Fruit fly (Drosophila melanogaster) whole organism, embryonic: ENCODE measurements around the gene CG43251.

ENCODE experiments used
- Ada2b ChIP-seq: fragments of 200-800 bp; sonication (Bioruptor generic); IDR thresholded peaks from 2 replicates; pipeline ENCODE4 v1.3.6; 2022; ENCODE audit warnings: missing biosample characterization, missing genetic modification characterization
- Aef1 ChIP-seq: fragments of 200-800 bp; sonication (Bioruptor generic); IDR thresholded peaks from 3 replicates; pipeline ENCODE4 v1.3.6; 2022; ENCODE audit warnings: missing biosample characterization, missing genetic modification characterization
- BtbVII ChIP-seq: fragments of 200-800 bp; sonication (Bioruptor generic); optimal IDR thresholded peaks from 3 replicates; lab custom pipeline; 2017; ENCODE audit warnings: missing biosample characterization, mild to moderate bottlenecking, missing genetic modification characterization
- CG11456 ChIP-seq: fragments of 200-800 bp; sonication (Bioruptor generic); IDR thresholded peaks from 3 replicates; pipeline ENCODE4 v1.3.6; 2022; ENCODE audit warnings: missing biosample characterization, missing genetic modification characterization
- CG12236 ChIP-seq: fragments of 200-800 bp; sonication (Bioruptor generic); optimal IDR thresholded peaks from 2 replicates; lab custom pipeline; 2016; ENCODE audit warnings: missing biosample characterization, missing genetic modification characterization
- CG13296 ChIP-seq: fragments of 200-800 bp; sonication (Bioruptor generic); optimal IDR thresholded peaks from 3 replicates; lab custom pipeline; 2018; ENCODE audit warnings: missing biosample characterization, mild to moderate bottlenecking, missing genetic modification characterization
- CG15073 ChIP-seq: fragments of 200-800 bp; sonication (Bioruptor generic); optimal IDR thresholded peaks from 2 replicates; lab custom pipeline; 2016; ENCODE audit warnings: missing biosample characterization, missing genetic modification characterization
- CG1647 ChIP-seq: fragments of 200-800 bp; sonication (Bioruptor generic); optimal IDR thresholded peaks from 3 replicates; lab custom pipeline; 2016; ENCODE audit warnings: missing biosample characterization, missing genetic modification characterization
- CG17359 ChIP-seq: fragments of 200-800 bp; sonication (Bioruptor generic); optimal IDR thresholded peaks from 3 replicates; lab custom pipeline; 2018; ENCODE audit warnings: missing biosample characterization, mild to moderate bottlenecking, missing genetic modification characterization, moderate library complexity
- CG17912 ChIP-seq: fragments of 200-800 bp; sonication (Bioruptor generic); optimal IDR thresholded peaks from 2 replicates; lab custom pipeline; 2018; ENCODE audit warnings: missing biosample characterization, mild to moderate bottlenecking, missing genetic modification characterization
- CG18262 ChIP-seq: fragments of 200-800 bp; optimal IDR thresholded peaks from 3 replicates; lab custom pipeline; 2019; ENCODE audit warnings: missing biosample characterization, mild to moderate bottlenecking, missing genetic modification characterization, moderate library complexity
- CG2116 ChIP-seq: fragments of 200-800 bp; sonication (Bioruptor generic); optimal IDR thresholded peaks from 3 replicates; lab custom pipeline; 2018; ENCODE audit warnings: missing biosample characterization, mild to moderate bottlenecking, missing genetic modification characterization
- CG3281 ChIP-seq: fragments of 200-800 bp; sonication (Bioruptor generic); optimal IDR thresholded peaks from 3 replicates; lab custom pipeline; 2017; ENCODE audit warnings: missing biosample characterization, mild to moderate bottlenecking, missing genetic modification characterization
- CG34422 ChIP-seq: fragments of 200-800 bp; sonication (Bioruptor generic); IDR thresholded peaks from 3 replicates; pipeline ENCODE4 v1.3.6; 2022; ENCODE audit warnings: missing biosample characterization, missing genetic modification characterization
- CG4360 ChIP-seq: fragments of 200-800 bp; sonication (Bioruptor generic); IDR thresholded peaks from 2 replicates; pipeline ENCODE4 v1.3.6; 2022; ENCODE audit warnings: missing biosample characterization, missing genetic modification characterization
- CG7271 ChIP-seq: fragments of 200-800 bp; sonication (Bioruptor generic); optimal IDR thresholded peaks from 2 replicates; lab custom pipeline; 2018; ENCODE audit warnings: missing biosample characterization, mild to moderate bottlenecking, missing genetic modification characterization, moderate library complexity
- CG8359 ChIP-seq: fragments of 200-800 bp; sonication (Bioruptor generic); optimal IDR thresholded peaks from 2 replicates; lab custom pipeline; 2017; ENCODE audit warnings: missing biosample characterization, mild to moderate bottlenecking, missing genetic modification characterization, borderline replicate concordance
- CG8924 ChIP-seq: fragments of 200-800 bp; optimal IDR thresholded peaks from 3 replicates; lab custom pipeline; 2019; ENCODE audit warnings: missing biosample characterization, mild to moderate bottlenecking, missing genetic modification characterization, moderate library complexity
- Camta ChIP-seq: fragments of 200-800 bp; sonication (Bioruptor generic); optimal IDR thresholded peaks from 2 replicates; lab custom pipeline; 2016; ENCODE audit warnings: missing biosample characterization, missing genetic modification characterization
- D19A ChIP-seq: fragments of 200-800 bp; optimal IDR thresholded peaks from 3 replicates; lab custom pipeline; 2019; ENCODE audit warnings: missing biosample characterization, mild to moderate bottlenecking, missing genetic modification characterization, moderate library complexity
- Doc2 ChIP-seq: fragments of 200-800 bp; sonication (Bioruptor generic); IDR thresholded peaks from 2 replicates; pipeline ENCODE4 v1.3.6; 2022; ENCODE audit warnings: missing biosample characterization, missing genetic modification characterization
- Dp ChIP-seq: fragments of 200-800 bp; sonication (Bioruptor generic); optimal IDR thresholded peaks from 2 replicates; lab custom pipeline; 2018; ENCODE audit warnings: missing biosample characterization, mild to moderate bottlenecking, missing genetic modification characterization, moderate library complexity
- E2f1 ChIP-seq: fragments of 200-800 bp; sonication (Bioruptor generic); IDR thresholded peaks from 2 replicates; pipeline ENCODE4 v1.3.6; 2022; ENCODE audit warnings: missing biosample characterization, missing genetic modification characterization
- Eip74EF ChIP-seq, 2 experiments: fragments of 200-800 bp in 1 of 2; fragments of >200 bp in 1 of 2; sonication (Bioruptor generic) in 1 of 2; optimal IDR thresholded peaks; 2 replicates each; lab custom pipeline; 2017 to 2019; ENCODE audit warnings: missing biosample characterization in 2 of 2, missing genetic modification characterization in 2 of 2, mild to moderate bottlenecking in 1 of 2, moderate library complexity in 1 of 2
- Gsc ChIP-seq: fragments of 200-800 bp; sonication (Bioruptor generic); IDR thresholded peaks from 2 replicates; pipeline ENCODE4 v1.3.6; 2022; ENCODE audit warnings: missing biosample characterization, missing genetic modification characterization
- H2.0 ChIP-seq: fragments of 200-800 bp; sonication (Bioruptor generic); IDR thresholded peaks from 2 replicates; pipeline ENCODE4 v1.3.6; 2022; ENCODE audit warnings: missing biosample characterization, missing genetic modification characterization
- HmgD ChIP-seq: fragments of 200-800 bp; sonication (Bioruptor generic); optimal IDR thresholded peaks from 3 replicates; lab custom pipeline; 2016; ENCODE audit warnings: missing biosample characterization, missing genetic modification characterization
- Hr3 ChIP-seq: fragments of 200-800 bp; sonication (Bioruptor generic); optimal IDR thresholded peaks from 3 replicates; lab custom pipeline; 2016; ENCODE audit warnings: missing biosample characterization, missing genetic modification characterization
- Hr39 ChIP-seq: fragments of >200 bp; optimal IDR thresholded peaks from 2 replicates; lab custom pipeline; 2017
- Hr51 ChIP-seq, 2 experiments: fragments of 200-800 bp; sonication (Bioruptor generic); optimal IDR thresholded peaks; 2 replicates in 1 of 2; 3 replicates in 1 of 2; lab custom pipeline; 2016 to 2018; ENCODE audit warnings: missing biosample characterization in 2 of 2, missing genetic modification characterization in 2 of 2, mild to moderate bottlenecking in 1 of 2, moderate library complexity in 1 of 2
- Max ChIP-seq: fragments of 200-800 bp; sonication (Bioruptor generic); optimal IDR thresholded peaks from 2 replicates; lab custom pipeline; 2016; ENCODE audit warnings: missing biosample characterization, mild to moderate bottlenecking, missing genetic modification characterization
- Meics ChIP-seq: fragments of 200-800 bp; sonication (Bioruptor generic); optimal IDR thresholded peaks from 2 replicates; lab custom pipeline; 2017; ENCODE audit warnings: missing biosample characterization, mild to moderate bottlenecking, missing genetic modification characterization
- NK7.1 ChIP-seq: fragments of 200-800 bp; sonication (Bioruptor generic); optimal IDR thresholded peaks from 3 replicates; lab custom pipeline; 2016; ENCODE audit warnings: missing biosample characterization, missing genetic modification characterization
- Neu2 ChIP-seq: fragments of 200-800 bp; sonication (Bioruptor generic); optimal IDR thresholded peaks from 3 replicates; lab custom pipeline; 2016; ENCODE audit warnings: missing biosample characterization, missing genetic modification characterization, borderline replicate concordance
- Opbp ChIP-seq: fragments of 200-800 bp; sonication (Bioruptor generic); IDR thresholded peaks from 3 replicates; pipeline ENCODE4 v1.3.6; 2022; ENCODE audit warnings: missing biosample characterization, missing genetic modification characterization; ENCODE audit not compliant: partially characterized antibody
- Sox102F ChIP-seq: fragments of 200-800 bp; sonication (Bioruptor generic); optimal IDR thresholded peaks from 2 replicates; lab custom pipeline; 2018; ENCODE audit warnings: missing biosample characterization, mild to moderate bottlenecking, missing genetic modification characterization, moderate library complexity
- Ssrp ChIP-seq: fragments of 200-800 bp; sonication (Bioruptor generic); optimal IDR thresholded peaks from 2 replicates; lab custom pipeline; 2018; ENCODE audit warnings: missing biosample characterization, mild to moderate bottlenecking, missing genetic modification characterization, moderate library complexity
- Taf1 ChIP-seq: fragments of 200-800 bp; sonication (Bioruptor generic); IDR thresholded peaks from 2 replicates; pipeline ENCODE4 v1.3.6; 2022; ENCODE audit warnings: missing biosample characterization, missing genetic modification characterization
- bbx ChIP-seq: fragments of 200-800 bp; sonication (Bioruptor generic); IDR thresholded peaks from 2 replicates; pipeline ENCODE4 v1.3.6; 2022; ENCODE audit warnings: missing biosample characterization, missing genetic modification characterization; ENCODE audit not compliant: partially characterized antibody
- bsh ChIP-seq, 2 experiments: fragments of 200-800 bp; sonication (Bioruptor generic); optimal IDR thresholded peaks; 2 replicates each; lab custom pipeline; 2017 to 2018; ENCODE audit warnings: mild to moderate bottlenecking in 2 of 2, missing biosample characterization in 2 of 2, missing genetic modification characterization in 2 of 2, moderate library complexity in 1 of 2
- chn ChIP-seq: fragments of 200-800 bp; sonication (Bioruptor generic); optimal IDR thresholded peaks from 2 replicates; lab custom pipeline; 2016; ENCODE audit warnings: missing biosample characterization, missing genetic modification characterization
- esg ChIP-seq: fragments of 200-800 bp; sonication (Bioruptor generic); conservative IDR thresholded peaks from 2 replicates; pipeline ENCODE4 v1.3.6; 2022; ENCODE audit warnings: missing biosample characterization, missing genetic modification characterization
- ftz-f1 ChIP-seq: fragments of 200-800 bp; sonication (Bioruptor generic); optimal IDR thresholded peaks from 2 replicates; lab custom pipeline; 2016; ENCODE audit warnings: missing biosample characterization, missing genetic modification characterization
- gt ChIP-seq: fragments of 200-800 bp; sonication (Bioruptor generic); IDR thresholded peaks from 2 replicates; pipeline ENCODE4 v1.3.6; 2022; ENCODE audit warnings: missing biosample characterization, missing genetic modification characterization
- nmo ChIP-seq: fragments of 200-800 bp; sonication (Bioruptor generic); optimal IDR thresholded peaks from 2 replicates; lab custom pipeline; 2018; ENCODE audit warnings: missing biosample characterization, mild to moderate bottlenecking, missing genetic modification characterization, moderate library complexity
- sima ChIP-seq: fragments of 200-800 bp; sonication (Bioruptor generic); optimal IDR thresholded peaks from 2 replicates; lab custom pipeline; 2016; ENCODE audit warnings: missing biosample characterization, missing genetic modification characterization
- sr ChIP-seq: fragments of 200-800 bp; sonication (Bioruptor generic); IDR thresholded peaks from 3 replicates; pipeline ENCODE4 v1.3.6; 2022; ENCODE audit warnings: missing biosample characterization, missing genetic modification characterization
- toy ChIP-seq: fragments of 200-800 bp; sonication (Bioruptor generic); IDR thresholded peaks from 2 replicates; pipeline ENCODE4 v1.3.6; 2022; ENCODE audit warnings: missing biosample characterization, missing genetic modification characterization
- ttk ChIP-seq: fragments of 200-800 bp; sonication (Bioruptor generic); IDR thresholded peaks from 2 replicates; pipeline ENCODE4 v2.1.2; 2022; ENCODE audit warnings: missing biosample characterization, missing genetic modification characterization

The CG43251 gene

DNA sequence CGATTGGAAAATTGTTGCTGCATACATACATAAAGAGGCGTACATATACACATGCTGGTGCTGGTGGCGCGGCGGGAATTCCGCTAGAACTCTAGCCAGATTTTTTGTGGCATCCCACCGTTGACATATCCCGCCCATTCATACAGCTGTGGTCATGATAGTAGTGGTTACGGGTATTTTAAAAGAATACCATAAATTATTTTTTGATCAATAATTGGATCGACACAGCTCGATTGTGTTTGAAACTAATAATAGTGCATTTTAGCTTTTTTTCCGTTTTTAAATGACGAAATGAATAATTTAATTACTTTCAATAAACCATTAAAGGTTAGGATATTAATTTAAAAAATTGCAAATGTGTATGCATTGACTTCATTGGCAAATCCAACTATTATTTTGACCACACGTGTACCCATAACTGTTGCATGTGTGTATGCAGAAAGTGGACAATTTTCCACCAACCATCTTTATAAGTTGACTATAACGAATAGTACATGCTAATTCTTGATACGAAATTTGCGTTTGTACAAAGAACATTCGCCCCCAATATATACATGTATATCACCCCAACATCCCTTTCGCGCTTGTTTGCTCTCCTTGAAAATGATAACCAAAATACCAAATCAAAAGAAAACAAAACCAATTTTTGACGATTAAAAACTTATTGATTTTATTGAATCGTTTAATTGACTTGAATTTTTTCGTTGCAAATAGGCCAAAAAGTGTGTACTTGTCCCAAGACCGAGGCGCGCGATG, 13.4 kb downstream of the CG43251 start (continued):
- TF ChIP-seq Sox102F (GFP tag; lab: Kevin White, UChicago) (peak; percentile 84), BtbVII (peak; percentile 69), Ssrp (tag; lab: Kevin White, UChicago) (peak; percentile 73), Doc2 (GFP tag; lab: Robert Waterston, UW) (no peak), gt (GFP tag; lab: Robert Waterston, UW) (no peak), chn (GFP tag; lab: Kevin White, UChicago) (peak; percentile 75), ftz-f1 (peak; percentile 23), Meics (GFP tag; lab: Kevin White, UChicago) (peak; percentile 84), sima (GFP tag; lab: Kevin White, UChicago) (no peak), Dp (GFP tag; lab: Kevin White, UChicago) (no peak), Taf1 (0 out of 2 replicates have a peak, but pooled peaks have one; percentile 13), Neu2 (GFP tag; lab: Kevin White, UChicago) (no peak), E2f1 (peak; percentile 86), CG13296 (GFP tag; lab: Kevin White, UChicago) (peak; percentile 60), Hr39 (lab: Kevin White, UChicago) (no peak), CG3281 (GFP tag; lab: Kevin White, UChicago) (peak; percentile 81), toy (no peak), sr (GFP tag; lab: Robert Waterston, UW) (no peak), CG8924 (peak; percentile 74), bsh (GFP tag; optimal IDR thresholded peaks at IDR 0.05; lab: Kevin White, UChicago) (peak; percentile 2 to 82), CG11456 (peak; percentile 83), Hr51 (GFP tag; optimal IDR thresholded peaks at IDR 0.05; lab: Kevin White, UChicago) (peak; percentile 37 to 85), Aef1 (GFP tag; lab: Robert Waterston, UW) (peak; percentile 70), Max (GFP tag; lab: Kevin White, UChicago) (peak; percentile 75), HmgD (peak; percentile 53), NK7.1 (peak; percentile 13), bbx (GFP tag; lab: Robert Waterston, UW) (no peak), Eip74EF (GFP tag; optimal IDR thresholded peaks at IDR 0.05; lab: Kevin White, UChicago) (peak in 1 of 2 experiments; percentile 75), CG2116 (GFP tag; lab: Kevin White, UChicago) (peak; percentile 72), CG12236 (GFP tag; lab: Kevin White, UChicago) (peak; percentile 45), D19A (tag; lab: Kevin White, UChicago) (peak; percentile 73), CG15073 (GFP tag; lab: Kevin White, UChicago) (no peak), CG1647 (GFP tag; lab: Kevin White, UChicago) (peak; percentile 46), CG4360 (GFP tag; lab: Robert Waterston, UW) (peak; percentile 51; the same call in 1 of the 2 replicates), CG8359 (peak; percentile 30), CG17912 (GFP tag; lab: Kevin White, UChicago) (no peak), H2.0 (GFP tag; lab: Robert Waterston, UW) (peak; percentile 81), CG34422 (GFP tag; lab: Robert Waterston, UW) (peak; percentile 87), Camta (GFP tag; lab: Kevin White, UChicago) (peak; percentile 27), CG17359 (tag; lab: Kevin White, UChicago) (peak; percentile 86), Ada2b (GFP tag; lab: Robert Waterston, UW) (peak; percentile 82), nmo (GFP tag; lab: Kevin White, UChicago) (peak; percentile 80), CG18262 (tag; lab: Kevin White, UChicago) (peak; percentile 86), Hr3 (GFP tag; lab: Kevin White, UChicago) (peak; percentile 56), CG7271 (tag; lab: Kevin White, UChicago) (no peak), Gsc (GFP tag; lab: Robert Waterston, UW) (no peak), ttk (GFP tag; lab: Robert Waterston, UW) (peak; percentile 55), Opbp (GFP tag; lab: Robert Waterston, UW) (0 out of 3 replicates have a peak, but pooled peaks have one; percentile 22), esg (peak; percentile 71)
